Worm (Caenorhabditis elegans) whole organism, L2 larva: Measurements from ENCODE around the gene agt-2.
"Not testable (repeated sequence)": the region's sequence is repeated elsewhere in the genome, so short reads cannot be mapped to it uniquely, and the experiment has no call there.

ENCODE experiments used
- C34F6.9 ChIP-seq: fragments of 150-350 bp; optimal IDR thresholded peaks from 2 replicates; lab custom pipeline; 2014; ENCODE audit warnings: missing biosample characterization, missing genetic modification characterization
- F13H6.1 ChIP-seq: sonication (generic microtip); optimal IDR thresholded peaks from 2 replicates; lab custom pipeline; 2016; ENCODE audit warnings: missing genetic modification characterization, missing compliant biosample characterization
- R02D3.7 ChIP-seq: fragments of 150-350 bp; optimal IDR thresholded peaks from 2 replicates; lab custom pipeline; 2014; ENCODE audit warnings: missing biosample characterization, missing genetic modification characterization
- Y55F3AM.14 ChIP-seq: fragments of 200-800 bp; sonication (Bioruptor generic); optimal IDR thresholded peaks from 2 replicates; lab custom pipeline; 2018; ENCODE audit warnings: mild to moderate bottlenecking, missing genetic modification characterization, missing compliant biosample characterization
- alr-1 ChIP-seq: fragments of 150-350 bp; optimal IDR thresholded peaks from 2 replicates; lab custom pipeline; 2014; ENCODE audit warnings: missing biosample characterization, missing genetic modification characterization
- aly-2 ChIP-seq: fragments of 150-350 bp; optimal IDR thresholded peaks from 2 replicates; lab custom pipeline; 2014; ENCODE audit warnings: missing biosample characterization, missing genetic modification characterization
- ama-1 ChIP-seq: fragments of 150-350 bp; optimal IDR thresholded peaks from 2 replicates; lab custom pipeline; 2018; ENCODE audit warnings: inconsistent platforms
- ceh-82 ChIP-seq: fragments of 150-350 bp; optimal IDR thresholded peaks from 2 replicates; lab custom pipeline; 2014; ENCODE audit warnings: missing biosample characterization, missing genetic modification characterization
- crh-2 ChIP-seq: sonication (generic microtip); optimal IDR thresholded peaks from 2 replicates; lab custom pipeline; 2017; ENCODE audit warnings: missing biosample characterization, missing genetic modification characterization
- dmd-4 ChIP-seq: sonication (generic microtip); optimal IDR thresholded peaks from 2 replicates; lab custom pipeline; 2017; ENCODE audit warnings: missing biosample characterization, missing genetic modification characterization
- elt-1 ChIP-seq: fragments of 150-350 bp; optimal IDR thresholded peaks from 2 replicates; lab custom pipeline; 2014; ENCODE audit warnings: missing biosample characterization, missing genetic modification characterization
- elt-3 ChIP-seq: sonication (generic microtip); optimal IDR thresholded peaks from 2 replicates; lab custom pipeline; 2017; ENCODE audit warnings: missing biosample characterization, missing genetic modification characterization
- fos-1 ChIP-seq: fragments of 150-350 bp; optimal IDR thresholded peaks from 2 replicates; lab custom pipeline; 2014; ENCODE audit warnings: missing biosample characterization, missing genetic modification characterization
- gmeb-1 ChIP-seq: fragments of 150-350 bp; optimal IDR thresholded peaks from 2 replicates; lab custom pipeline; 2014; ENCODE audit warnings: missing biosample characterization, missing genetic modification characterization
- lin-13 ChIP-seq: fragments of 150-350 bp; optimal IDR thresholded peaks from 2 replicates; lab custom pipeline; 2014; ENCODE audit warnings: missing biosample characterization, missing genetic modification reagents, missing genetic modification characterization
- lsy-2 ChIP-seq, 2 experiments: fragments of 150-350 bp in 1 of 2; sonication (generic microtip) in 1 of 2; optimal IDR thresholded peaks; 2 replicates each; lab custom pipeline; 2014 to 2017; ENCODE audit warnings: missing biosample characterization in 2 of 2, missing genetic modification characterization in 2 of 2
- mab-5 ChIP-seq: fragments of 150-350 bp; optimal IDR thresholded peaks from 2 replicates; lab custom pipeline; 2014; ENCODE audit warnings: missing biosample characterization, missing genetic modification characterization
- mdl-1 ChIP-seq, 2 experiments: fragments of 150-350 bp in 1 of 2; sonication (generic microtip) in 1 of 2; optimal IDR thresholded peaks; 2 replicates each; lab custom pipeline; 2017; ENCODE audit warnings: missing biosample characterization in 2 of 2, missing genetic modification characterization in 2 of 2
- nhr-10 ChIP-seq: sonication (generic microtip); optimal IDR thresholded peaks from 2 replicates; lab custom pipeline; 2017; ENCODE audit warnings: missing biosample characterization, missing genetic modification characterization
- nhr-12 ChIP-seq: fragments of 150-350 bp; optimal IDR thresholded peaks from 2 replicates; lab custom pipeline; 2014; ENCODE audit warnings: missing biosample characterization, missing genetic modification characterization
- nhr-129 ChIP-seq: fragments of 150-350 bp; optimal IDR thresholded peaks from 2 replicates; lab custom pipeline; 2014; ENCODE audit warnings: missing biosample characterization, missing genetic modification characterization
- nhr-21 ChIP-seq: fragments of 150-350 bp; optimal IDR thresholded peaks from 2 replicates; lab custom pipeline; 2014; ENCODE audit warnings: missing biosample characterization, missing genetic modification characterization
- nhr-23 ChIP-seq: fragments of 150-350 bp; optimal IDR thresholded peaks from 2 replicates; lab custom pipeline; 2014; ENCODE audit warnings: missing biosample characterization, missing genetic modification reagents, missing genetic modification characterization
- nhr-25 ChIP-seq: fragments of 150-350 bp; sonication (generic microtip); optimal IDR thresholded peaks from 3 replicates; lab custom pipeline; 2014; ENCODE audit warnings: missing biosample characterization, missing genetic modification characterization
- sem-4 ChIP-seq: fragments of 150-350 bp; optimal IDR thresholded peaks from 2 replicates; lab custom pipeline; 2014; ENCODE audit warnings: missing biosample characterization, missing genetic modification reagents, missing genetic modification characterization
- sma-3 ChIP-seq: sonication (generic microtip); optimal IDR thresholded peaks from 2 replicates; lab custom pipeline; 2016; ENCODE audit warnings: missing genetic modification reagents, missing genetic modification characterization, missing compliant biosample characterization
- sma-9 ChIP-seq, 2 experiments: fragments of 150-350 bp in 1 of 2; sonication (generic microtip) in 1 of 2; optimal IDR thresholded peaks; 2 replicates each; lab custom pipeline; 2014 to 2016; ENCODE audit warnings: missing genetic modification characterization in 2 of 2, mild to moderate bottlenecking in 1 of 2, missing biosample characterization in 1 of 2, missing compliant biosample characterization in 1 of 2, missing genetic modification reagents in 1 of 2, moderate library complexity in 1 of 2
- snpc-4 ChIP-seq: fragments of 150-350 bp; optimal IDR thresholded peaks from 2 replicates; lab custom pipeline; 2014; ENCODE audit warnings: missing biosample characterization, missing genetic modification characterization
- unc-55 ChIP-seq: fragments of 150-350 bp; sonication (generic microtip); optimal IDR thresholded peaks from 3 replicates; lab custom pipeline; 2014; ENCODE audit warnings: missing biosample characterization, missing genetic modification reagents, missing genetic modification characterization
- zag-1 ChIP-seq: fragments of 150-350 bp; optimal IDR thresholded peaks from 2 replicates; lab custom pipeline; 2014; ENCODE audit warnings: missing biosample characterization, missing genetic modification characterization
- ztf-1 ChIP-seq: fragments of 200-800 bp; sonication (Bioruptor generic); conservative IDR thresholded peaks from 2 replicates; pipeline ENCODE4 v1.3.6; 2022; ENCODE audit warnings: missing genetic modification characterization, missing compliant biosample characterization

agt-2 gene

ce11 chrII:5358137-5358745 lies 15.4 kb downstream of the agt-2 start, which contains the start of the genes F09E5.11 and bmy-1 (continued):
- peak; percentile 43 for TF ChIP-seq ceh-82
- TF ChIP-seq nhr-12, result no peak
- peak; percentile 64 for TF ChIP-seq nhr-21 (tag; lab: Kevin White, UChicago)
- TF ChIP-seq R02D3.7 (tag; lab: Kevin White, UChicago), result peak; percentile 87
- TF ChIP-seq sma-3 (GFP tag; lab: Kevin White, UChicago), result peak; percentile 83
- no peak for TF ChIP-seq ama-1 (lab: Kevin White, UChicago)
- TF ChIP-seq nhr-23 (tag; lab: Kevin White, UChicago), result no peak
- peak in 1 of 2 experiments; percentile 51 for TF ChIP-seq mdl-1 (tag; optimal IDR thresholded peaks at IDR 0.05; lab: Kevin White, UChicago)
- TF ChIP-seq Y55F3AM.14 (GFP tag; lab: Kevin White, UChicago), result peak; percentile 61
- TF ChIP-seq unc-55, result peak; percentile 94
- TF ChIP-seq ztf-1 (GFP tag; lab: Robert Waterston, UW), result no peak
- TF ChIP-seq C34F6.9 (tag; lab: Kevin White, UChicago), result peak; percentile 84
- TF ChIP-seq fos-1 (tag; lab: Kevin White, UChicago), result peak; percentile 56

- no peak for TF ChIP-seq aly-2
Observed at ce11 chrII:5355384-5355783, 18.2 kb downstream of the agt-2 start, which contains the start of gene srg-69. TSS of gene srg-69 (plus strand) at chrII:5355684.

- TF ChIP-seq Y55F3AM.14 (GFP tag; lab: Kevin White, UChicago) (peak; percentile 25), sma-9 (GFP tag; optimal IDR thresholded peaks at IDR 0.05; lab: Kevin White, UChicago) (peak; percentile 17), sma-9 (tag; optimal IDR thresholded peaks at IDR 0.05; lab: Kevin White, UChicago) (no peak), lsy-2 (tag; optimal IDR thresholded peaks at IDR 0.05; lab: Kevin White, UChicago) (peak in 1 of 2 experiments; percentile 22), alr-1 (tag; lab: Kevin White, UChicago) (no peak), sma-3 (GFP tag; lab: Kevin White, UChicago) (peak; percentile 22), ama-1 (lab: Kevin White, UChicago) (no peak), nhr-21 (tag; lab: Kevin White, UChicago) (no peak), mab-5 (no peak)
- TF ChIP-seq, all 48 proteins: peak for 4
Observed at ce11 chrII:5353642-5354041, 20.0 kb downstream of the agt-2 start.

- no peak for TF ChIP-seq zag-1 (tag; lab: Kevin White, UChicago)
- no peak for TF ChIP-seq sma-3 (GFP tag; lab: Kevin White, UChicago)
- TF ChIP-seq nhr-10, result no peak
- no peak for TF ChIP-seq sma-9 (GFP tag; optimal IDR thresholded peaks at IDR 0.05; lab: Kevin White, UChicago)
- TF ChIP-seq sma-9 (tag; optimal IDR thresholded peaks at IDR 0.05; lab: Kevin White, UChicago), result no peak
- TF ChIP-seq crh-2 (tag; lab: Kevin White, UChicago), result no peak
- no peak for TF ChIP-seq dmd-4 (tag; lab: Kevin White, UChicago)
- no peak for TF ChIP-seq fos-1 (tag; lab: Kevin White, UChicago)
- no peak for TF ChIP-seq elt-1 (tag; lab: Kevin White, UChicago)
- TF ChIP-seq R02D3.7 (tag; lab: Kevin White, UChicago), result no peak
- TF ChIP-seq nhr-129 (tag; lab: Kevin White, UChicago), result no peak
- TF ChIP-seq elt-3 (tag; lab: Kevin White, UChicago), result no peak
- TF ChIP-seq gmeb-1, result no peak
- TF ChIP-seq C34F6.9 (tag; lab: Kevin White, UChicago), result no peak
- TF ChIP-seq, all 48 proteins: peak for 0
Observed at ce11 chrII:5351799-5352198, 21.8 kb downstream of the agt-2 start, which contains the start of gene F09E5.7. TSS of gene F09E5.7 (plus strand) at chrII:5352099.

ce11 chrII:5350357-5350756 lies 23.3 kb downstream of the agt-2 start, which contains the start of gene F09E5.8:
TSS of gene F09E5.8 (plus strand) at chrII:5350669.
- not testable (repeated sequence) for TF ChIP-seq F13H6.1, R02D3.7, sem-4 (tag; lab: Kevin White, UChicago)
- TF ChIP-seq, all 48 proteins: peak for 0; not testable (repeated sequence) for 48

- peak; percentile 53 to 77 for TF ChIP-seq lsy-2 (tag; optimal IDR thresholded peaks at IDR 0.05; lab: Kevin White, UChicago)
- TF ChIP-seq sma-3 (GFP tag; lab: Kevin White, UChicago), result peak; percentile 55
- peak; percentile 27 for TF ChIP-seq mab-5
- peak; percentile 94 for TF ChIP-seq gmeb-1
- TF ChIP-seq nhr-129 (tag; lab: Kevin White, UChicago), result peak; percentile 69
- peak; percentile 64 for TF ChIP-seq C34F6.9 (tag; lab: Kevin White, UChicago)
- TF ChIP-seq sma-9 (GFP tag; optimal IDR thresholded peaks at IDR 0.05; lab: Kevin White, UChicago), result peak; percentile 46
- TF ChIP-seq sma-9 (tag; optimal IDR thresholded peaks at IDR 0.05; lab: Kevin White, UChicago), result not testable (repeated sequence)
- TF ChIP-seq unc-55, result peak; percentile 65
- peak; percentile 23 for TF ChIP-seq snpc-4 (tag; lab: Kevin White, UChicago)
- peak; percentile 82 for TF ChIP-seq lin-13
- TF ChIP-seq crh-2 (tag; lab: Kevin White, UChicago), result peak; percentile 50
- peak; percentile 31 for TF ChIP-seq nhr-25 (tag; lab: Kevin White, UChicago)
- peak; percentile 37 for TF ChIP-seq nhr-21 (tag; lab: Kevin White, UChicago)
- TF ChIP-seq F13H6.1 (tag; lab: Kevin White, UChicago), result peak; percentile 54
Observed at ce11 chrII:5346350-5346749, 27.3 kb downstream of the agt-2 start.
